Fruit fly (Drosophila melanogaster) ovary, adult (tissue): Measurements from ENCODE around the gene CG10651.

Experiments used
- CG17801 ChIP-seq: fragments of 200-800 bp; optimal IDR thresholded peaks from 2 replicates; lab custom pipeline; 2019; ENCODE audit warnings: missing biosample characterization, mild to moderate bottlenecking, missing genetic modification characterization, moderate library complexity; ENCODE audit not compliant: partially characterized antibody

Gene CG10651

DNA sequence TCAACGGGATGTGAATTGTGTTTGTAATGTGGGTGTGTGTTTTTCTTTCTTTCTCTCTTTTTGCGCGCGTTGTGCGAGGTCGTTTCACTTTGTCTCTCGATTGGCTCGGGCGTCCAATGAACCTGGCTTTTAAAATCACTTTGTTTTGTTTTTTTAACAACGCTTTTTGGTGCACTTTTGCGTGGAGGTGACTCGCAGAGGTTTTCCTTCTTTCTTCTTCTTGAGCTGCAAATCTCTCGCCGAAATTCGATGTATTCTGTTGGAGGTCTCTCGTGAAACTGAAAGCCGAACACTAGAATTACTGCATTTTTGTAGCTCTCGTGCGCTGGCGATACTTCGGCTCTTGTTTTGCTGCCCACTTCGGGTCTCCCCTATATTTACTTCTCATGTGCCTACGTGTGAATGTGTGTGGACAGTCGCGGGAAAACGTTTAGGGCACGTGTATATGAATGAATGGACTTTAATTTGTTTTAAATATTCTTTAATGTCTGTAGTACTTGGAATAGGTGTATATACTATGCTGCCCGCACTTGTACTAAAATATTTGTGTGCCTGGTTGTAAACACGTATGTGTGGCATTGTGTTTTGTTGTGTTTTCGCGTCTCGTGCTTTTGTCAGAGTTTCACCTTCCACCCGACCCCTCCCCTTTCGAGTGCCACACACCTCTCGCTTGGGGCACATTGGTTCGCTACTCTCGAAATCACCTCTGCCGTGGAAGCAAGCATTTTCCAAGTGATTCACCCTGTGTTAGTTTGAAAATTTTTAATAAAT, 49.8 kb downstream of the CG10651 start, which contains the start of gene fok:
fok (minus strand) TSS at position 286 of the 771 bp plus-strand sequence.
- TF ChIP-seq CG17801 (GFP tag; lab: Kevin White, UChicago): peak; percentile 97

DNA sequence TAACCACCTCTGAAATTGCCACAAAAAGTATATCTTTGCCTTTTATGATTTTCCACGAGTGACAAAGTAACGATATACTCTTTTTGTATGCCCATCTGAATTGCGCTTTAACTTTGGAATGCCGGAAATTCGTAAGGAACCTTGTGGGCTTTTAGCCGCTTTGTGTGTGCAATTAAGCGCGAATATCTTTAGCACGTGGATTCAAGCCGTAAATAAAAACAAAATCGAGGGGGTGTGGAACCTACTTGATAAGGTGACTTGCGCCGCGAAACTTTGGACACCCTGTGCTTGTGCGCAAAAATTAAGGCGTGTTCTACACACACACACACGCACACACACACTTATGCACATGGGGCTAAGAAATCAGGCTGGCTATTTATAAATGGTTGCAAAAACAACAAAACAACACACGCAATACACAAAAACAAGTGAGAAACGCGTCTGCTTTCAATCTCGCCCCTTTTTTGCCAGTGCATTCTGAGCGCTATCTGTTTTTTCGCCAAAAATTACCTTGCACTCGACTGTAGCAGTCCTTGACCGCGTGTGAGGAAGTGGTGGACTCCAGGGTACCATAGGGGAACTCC, 50.6 kb downstream of the CG10651 start:
- no peak for TF ChIP-seq CG17801 (GFP tag; lab: Kevin White, UChicago)
